Worm (Caenorhabditis elegans) whole organism, early embryonic: Measurements from ENCODE around the gene F07H5.10.

Source experiments
- ama-1 ChIP-seq: fragments of 150-350 bp; optimal IDR thresholded peaks from 2 replicates; lab custom pipeline; 2014
- tbx-11 ChIP-seq: fragments of 200-800 bp; sonication (Bioruptor generic); IDR thresholded peaks from 2 replicates; pipeline ENCODE4 v1.3.6; 2022; ENCODE audit warnings: missing genetic modification characterization, missing compliant biosample characterization

ce11 chrII:8764332-8764731 is 44.0 kb downstream of the F07H5.10 start:
- TF ChIP-seq ama-1 (lab: Kevin White, UChicago) (no peak), tbx-11 (no peak)
